Worm (Caenorhabditis elegans) whole organism, mixed stage, embryonic: ENCODE data around the gene AC3.5.
A peak's percentile ranks its signal among the peaks of the same experiment; 100 is the strongest.

ENCODE experiments used
- M03D4.4 ChIP-seq: sonication (generic microtip); optimal IDR thresholded peaks from 2 replicates; lab custom pipeline; 2017; ENCODE audit warnings: mild to moderate bottlenecking, missing genetic modification characterization, missing compliant biosample characterization
- bed-3 ChIP-seq: fragments of 200-800 bp; sonication (Bioruptor generic); optimal IDR thresholded peaks from 3 replicates; lab custom pipeline; 2018; ENCODE audit warnings: mild to moderate bottlenecking, missing genetic modification characterization, moderate library complexity, missing compliant biosample characterization
- ceh-39 ChIP-seq: fragments of 150-350 bp; optimal IDR thresholded peaks from 2 replicates; lab custom pipeline; 2014; ENCODE audit warnings: missing biosample characterization, missing genetic modification characterization
- ceh-43 ChIP-seq: fragments of 200-800 bp; sonication (Bioruptor generic); optimal IDR thresholded peaks from 2 replicates; lab custom pipeline; 2018; ENCODE audit warnings: mild to moderate bottlenecking, missing genetic modification characterization, moderate library complexity, missing compliant biosample characterization
- ceh-83 ChIP-seq: fragments of 200-800 bp; sonication (Bioruptor generic); optimal IDR thresholded peaks from 2 replicates; lab custom pipeline; 2018; ENCODE audit warnings: mild to moderate bottlenecking, missing genetic modification characterization, missing compliant biosample characterization
- cnd-1 ChIP-seq: fragments of 200-800 bp; sonication (Bioruptor generic); optimal IDR thresholded peaks from 2 replicates; lab custom pipeline; 2018; ENCODE audit warnings: mild to moderate bottlenecking, missing genetic modification characterization, missing compliant biosample characterization
- drap-1 ChIP-seq: fragments of 200-800 bp; sonication (Bioruptor generic); optimal IDR thresholded peaks from 3 replicates; lab custom pipeline; 2018; ENCODE audit warnings: mild to moderate bottlenecking, missing genetic modification characterization, missing compliant biosample characterization
- elt-3 ChIP-seq: fragments of 150-350 bp; optimal IDR thresholded peaks from 2 replicates; lab custom pipeline; 2014; ENCODE audit warnings: missing biosample characterization, missing genetic modification characterization
- flh-1 ChIP-seq: fragments of 200-800 bp; sonication (Bioruptor generic); optimal IDR thresholded peaks from 2 replicates; lab custom pipeline; 2018; ENCODE audit warnings: mild to moderate bottlenecking, missing genetic modification characterization, moderate library complexity, missing compliant biosample characterization
- lin-13 ChIP-seq: fragments of 150-350 bp; optimal IDR thresholded peaks from 2 replicates; lab custom pipeline; 2014; ENCODE audit warnings: missing biosample characterization, missing genetic modification characterization
- lsy-2 ChIP-seq: fragments of 150-350 bp; optimal IDR thresholded peaks from 2 replicates; lab custom pipeline; 2014; ENCODE audit warnings: missing biosample characterization, missing genetic modification characterization
- mab-5 ChIP-seq: fragments of 150-350 bp; optimal IDR thresholded peaks from 2 replicates; lab custom pipeline; 2014; ENCODE audit warnings: missing biosample characterization, missing genetic modification characterization
- mep-1 ChIP-seq: fragments of 150-350 bp; optimal IDR thresholded peaks from 2 replicates; lab custom pipeline; 2017; ENCODE audit warnings: missing biosample characterization, missing genetic modification reagents, missing genetic modification characterization, inconsistent platforms
- mls-2 ChIP-seq: sonication (generic microtip); optimal IDR thresholded peaks from 2 replicates; lab custom pipeline; 2016; ENCODE audit warnings: mild to moderate bottlenecking, missing genetic modification characterization, moderate library complexity, missing compliant biosample characterization
- nhr-12 ChIP-seq: fragments of 150-350 bp; optimal IDR thresholded peaks from 2 replicates; lab custom pipeline; 2014; ENCODE audit warnings: missing biosample characterization, missing genetic modification characterization
- nhr-28 ChIP-seq: fragments of 150-350 bp; optimal IDR thresholded peaks from 2 replicates; lab custom pipeline; 2014; ENCODE audit warnings: missing biosample characterization, missing genetic modification characterization
- nhr-76 ChIP-seq: sonication (generic microtip); optimal IDR thresholded peaks from 2 replicates; lab custom pipeline; 2017; ENCODE audit warnings: missing biosample characterization, missing genetic modification characterization
- sem-2 ChIP-seq: fragments of 200-800 bp; sonication (Bioruptor generic); optimal IDR thresholded peaks from 2 replicates; lab custom pipeline; 2018; ENCODE audit warnings: mild to moderate bottlenecking, missing genetic modification characterization, missing compliant biosample characterization
- snpc-4 ChIP-seq: fragments of 150-350 bp; optimal IDR thresholded peaks from 2 replicates; lab custom pipeline; 2014; ENCODE audit warnings: missing biosample characterization, missing genetic modification characterization
- sptf-1 ChIP-seq: sonication (generic microtip); optimal IDR thresholded peaks from 2 replicates; lab custom pipeline; 2017; ENCODE audit warnings: mild to moderate bottlenecking, missing genetic modification characterization, moderate library complexity, missing compliant biosample characterization
- tbx-8 ChIP-seq: fragments of 200-800 bp; sonication (Bioruptor generic); optimal IDR thresholded peaks from 2 replicates; lab custom pipeline; 2018; ENCODE audit warnings: mild to moderate bottlenecking, missing genetic modification characterization, moderate library complexity, missing compliant biosample characterization
- unc-120 ChIP-seq: sonication (generic microtip); optimal IDR thresholded peaks from 2 replicates; lab custom pipeline; 2017; ENCODE audit warnings: missing genetic modification characterization, missing compliant biosample characterization; ENCODE audit not compliant: poor library complexity, severe bottlenecking
- unc-39 ChIP-seq: fragments of 150-350 bp; optimal IDR thresholded peaks from 2 replicates; lab custom pipeline; 2014; ENCODE audit warnings: missing biosample characterization, missing genetic modification characterization
- zip-8 ChIP-seq: fragments of 150-350 bp; optimal IDR thresholded peaks from 2 replicates; lab custom pipeline; 2014; ENCODE audit warnings: missing biosample characterization, missing genetic modification characterization
- ztf-11 ChIP-seq: fragments of 150-350 bp; optimal IDR thresholded peaks from 2 replicates; lab custom pipeline; 2014; ENCODE audit warnings: missing biosample characterization, missing genetic modification characterization

AC3.5 gene

DNA sequence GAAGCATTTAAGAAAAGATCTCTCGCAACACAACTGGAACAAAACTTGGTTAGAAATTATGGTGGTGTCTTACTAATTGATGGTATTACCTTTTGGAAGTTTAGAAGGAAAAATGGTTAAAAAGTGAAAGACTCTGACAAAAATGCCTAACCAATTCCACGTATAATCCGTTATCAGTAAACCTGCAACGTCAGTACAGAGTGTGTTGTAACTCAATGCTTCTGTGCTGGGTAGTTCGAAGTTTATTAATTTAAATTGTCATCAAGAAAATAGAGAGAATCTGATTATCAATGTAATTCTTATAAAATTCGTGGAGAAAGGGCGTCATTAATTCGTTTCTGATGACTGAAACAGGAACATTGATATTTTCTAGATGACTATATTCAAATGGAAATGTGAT, 46.9 kb downstream of the AC3.5 start:
- TF ChIP-seq sem-2 (no peak), ztf-11 (tag; lab: Kevin White, UChicago) (no peak), ceh-39 (tag; lab: Kevin White, UChicago) (no peak), drap-1 (GFP tag; lab: Kevin White, UChicago) (no peak), ceh-43 (GFP tag; lab: Kevin White, UChicago) (no peak), nhr-12 (no peak), lin-13 (tag; lab: Kevin White, UChicago) (no peak), bed-3 (GFP tag; lab: Kevin White, UChicago) (no peak), zip-8 (no peak)

DNA sequence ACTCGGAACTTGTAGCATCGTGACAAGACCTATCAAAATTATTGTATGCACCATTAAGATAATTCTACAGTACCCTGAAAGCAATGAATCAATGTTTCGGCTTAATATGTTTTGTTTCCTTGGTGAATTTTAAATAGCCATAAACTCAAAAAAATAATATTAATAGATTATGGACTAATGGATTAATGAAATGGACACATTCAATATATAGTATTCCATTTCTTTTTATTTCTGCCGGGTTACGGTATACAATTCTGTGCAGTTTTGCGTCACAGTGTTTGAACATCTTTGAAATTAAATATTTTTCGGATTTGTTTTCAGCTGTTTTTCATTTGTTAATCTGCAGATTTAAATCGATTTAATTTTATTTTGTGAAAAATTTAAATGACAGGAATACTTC, 48.3 kb downstream of the AC3.5 start, which contains the start of gene set-22:
Gene set-22, plus strand, starts transcription at position 301 of the 400 bp plus-strand sequence.
- TF ChIP-seq nhr-28 (no peak), nhr-76 (tag; lab: Kevin White, UChicago) (no peak), mls-2 (no peak), unc-39 (no peak), flh-1 (GFP tag; lab: Kevin White, UChicago) (no peak), lin-13 (tag; lab: Kevin White, UChicago) (no peak), sptf-1 (tag; lab: Kevin White, UChicago) (no peak), bed-3 (GFP tag; lab: Kevin White, UChicago) (no peak), cnd-1 (no peak)

DNA sequence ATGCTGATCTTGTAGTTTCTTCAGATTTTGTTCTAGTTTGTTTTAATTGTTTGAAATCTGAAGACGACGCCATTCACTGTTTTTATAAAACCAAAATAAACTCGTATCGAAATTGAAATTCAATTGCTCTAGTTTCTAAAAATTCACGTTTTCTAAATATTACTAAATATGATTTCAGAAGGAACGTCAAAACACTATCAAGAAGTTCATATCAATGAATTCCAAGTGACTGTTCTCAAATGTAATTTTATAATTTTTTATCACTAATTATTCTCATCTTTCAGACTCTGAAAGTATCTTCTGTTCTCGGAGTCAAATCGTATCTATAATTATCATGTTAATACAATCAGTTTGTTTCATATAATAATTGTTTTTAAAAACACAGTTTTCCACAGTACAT, 52.4 kb downstream of the AC3.5 start, which contains the start of gene snf-10:
Gene snf-10, minus strand, starts transcription at position 101 of the 400 bp plus-strand sequence.
- no peak for TF ChIP-seq mab-5
- TF ChIP-seq drap-1 (GFP tag; lab: Kevin White, UChicago) = no peak
- TF ChIP-seq mep-1 (tag; lab: Kevin White, UChicago) = no peak
- TF ChIP-seq ceh-83 (GFP tag; lab: Kevin White, UChicago) = no peak
- no peak for TF ChIP-seq M03D4.4 (tag; lab: Kevin White, UChicago)
- no peak for TF ChIP-seq nhr-28
- no peak for TF ChIP-seq ceh-43 (GFP tag; lab: Kevin White, UChicago)
- no peak for TF ChIP-seq elt-3 (tag; lab: Kevin White, UChicago)
- TF ChIP-seq ceh-39 (tag; lab: Kevin White, UChicago) = no peak
- no peak for TF ChIP-seq unc-120 (tag; lab: Kevin White, UChicago)
- no peak for TF ChIP-seq cnd-1
- no peak for TF ChIP-seq lin-13 (tag; lab: Kevin White, UChicago)
- TF ChIP-seq tbx-8 (GFP tag; lab: Kevin White, UChicago) = no peak
- TF ChIP-seq sem-2 = no peak
- no peak for TF ChIP-seq mls-2
- TF ChIP-seq nhr-12 = no peak
- TF ChIP-seq snpc-4 = no peak
- TF ChIP-seq lsy-2 (tag; lab: Kevin White, UChicago) = no peak
- TF ChIP-seq, all 35 proteins: peak for 0

DNA sequence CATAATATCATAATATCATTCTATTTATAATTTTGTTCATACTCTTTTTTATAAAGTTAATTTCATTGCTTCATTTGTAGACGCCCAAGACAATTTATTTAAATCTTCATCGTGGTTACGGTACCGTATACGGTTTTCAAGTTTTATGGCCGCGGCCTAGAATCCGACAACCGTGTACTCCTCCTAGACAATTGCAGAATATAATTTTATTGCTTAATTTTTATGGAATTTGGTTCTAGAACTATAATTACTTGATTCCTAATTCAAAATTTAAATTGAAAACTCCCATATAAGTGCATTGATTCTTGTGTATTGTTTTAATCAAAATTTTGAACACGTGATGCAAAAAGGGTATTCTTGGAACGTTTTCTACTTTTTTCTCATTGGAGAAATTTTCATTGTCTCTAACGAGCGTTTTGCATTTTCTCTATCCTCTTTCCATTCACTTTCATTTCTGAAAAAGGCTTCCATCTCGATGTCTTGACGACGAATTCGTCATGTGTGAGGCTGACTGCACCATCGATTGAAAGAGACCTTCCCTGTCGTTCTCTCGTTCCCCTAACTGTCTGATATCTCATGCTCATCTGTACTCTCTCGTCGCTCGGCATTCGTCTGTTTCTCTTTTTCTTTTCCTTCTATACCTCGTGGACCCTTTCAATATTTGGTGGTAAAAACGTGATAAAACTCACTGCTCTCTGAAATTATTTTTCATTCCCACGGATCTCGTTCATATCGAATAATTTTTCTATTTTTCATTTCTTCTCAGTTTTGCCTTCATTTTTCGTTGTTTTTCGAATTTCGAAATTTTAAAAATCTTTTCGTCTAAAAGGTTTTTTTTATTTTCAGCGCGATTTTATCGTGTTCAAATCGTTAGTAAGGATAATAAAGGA, 53.1 kb downstream of the AC3.5 start, which contains the start of gene pap-1:
Gene pap-1, plus strand, starts transcription at position 840 of the 890 bp plus-strand sequence.
- TF ChIP-seq unc-120 (tag; lab: Kevin White, UChicago) = peak; percentile 8
- no peak for TF ChIP-seq nhr-76 (tag; lab: Kevin White, UChicago)
- TF ChIP-seq lsy-2 (tag; lab: Kevin White, UChicago) = peak; percentile 61
